Fruit fly (Drosophila melanogaster): ENCODE measurements around the gene CG14111.

DNA sequence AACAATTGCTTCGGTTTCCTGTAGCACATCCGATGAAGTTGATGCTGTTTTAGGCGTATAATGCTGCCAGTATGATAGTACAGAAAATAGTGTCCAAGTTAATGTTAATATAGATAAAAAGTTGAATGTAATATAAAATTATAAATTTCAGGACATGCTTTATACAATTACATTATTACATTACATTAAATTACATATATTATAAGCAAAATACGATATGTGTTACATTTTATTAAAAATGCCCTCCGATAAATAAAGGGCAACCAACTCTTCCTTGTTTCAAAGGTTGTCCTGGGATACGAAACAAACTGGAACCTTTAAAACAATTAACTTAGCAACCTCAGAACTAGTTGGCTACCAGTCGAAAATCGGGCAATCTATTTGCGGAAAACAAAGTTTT, 29.0 kb upstream of the CG14111 start, which contains the start of gene CG17687:
- TF ChIP-seq insv (optimal IDR thresholded peaks at IDR 0.05) (no peak), Myc (optimal IDR thresholded peaks at IDR 0.05) (no peak), psq (optimal IDR thresholded peaks at IDR 0.05) (no peak), ttk (optimal IDR thresholded peaks at IDR 0.05) (no peak), h (optimal IDR thresholded peaks at IDR 0.05) (no peak)

Data from Kc167 (cell line).